Fruit fly (Drosophila melanogaster) whole organism, embryonic: ENCODE results near the gene dsd.

Experiments used
- CG10366 ChIP-seq: fragments of 200-800 bp; sonication (Bioruptor generic); IDR thresholded peaks from 2 replicates; pipeline ENCODE4 v1.3.6; 2022; ENCODE audit warnings: missing biosample characterization, missing genetic modification characterization
- CG11695 ChIP-seq: fragments of 200-800 bp; sonication (Bioruptor generic); IDR thresholded peaks from 3 replicates; pipeline ENCODE4 v1.3.6; 2022; ENCODE audit warnings: missing biosample characterization, missing genetic modification characterization
- CG12104 ChIP-seq: fragments of 200-800 bp; sonication (Bioruptor generic); optimal IDR thresholded peaks from 3 replicates; lab custom pipeline; 2016; ENCODE audit warnings: missing biosample characterization, missing genetic modification characterization
- CG12236 ChIP-seq: fragments of 200-800 bp; sonication (Bioruptor generic); optimal IDR thresholded peaks from 2 replicates; lab custom pipeline; 2016; ENCODE audit warnings: missing biosample characterization, missing genetic modification characterization
- CG12299 ChIP-seq: fragments of 200-800 bp; sonication (Bioruptor generic); optimal IDR thresholded peaks from 2 replicates; lab custom pipeline; 2018; ENCODE audit warnings: missing biosample characterization, mild to moderate bottlenecking, missing genetic modification characterization
- CG1233 ChIP-seq: fragments of 200-800 bp; sonication (Bioruptor generic); optimal IDR thresholded peaks from 4 replicates; lab custom pipeline; 2018; ENCODE audit warnings: missing biosample characterization, mild to moderate bottlenecking, missing genetic modification characterization
- CG12391 ChIP-seq: fragments of 200-800 bp; sonication (Bioruptor generic); optimal IDR thresholded peaks from 3 replicates; lab custom pipeline; 2018; ENCODE audit warnings: missing biosample characterization, mild to moderate bottlenecking, missing genetic modification characterization, moderate library complexity
- CG14050 ChIP-seq: fragments of 200-800 bp; sonication (Bioruptor generic); IDR thresholded peaks from 3 replicates; pipeline ENCODE4 v1.3.6; 2022; ENCODE audit warnings: missing biosample characterization, missing genetic modification characterization
- CG15479 ChIP-seq: fragments of 200-800 bp; sonication (Bioruptor generic); optimal IDR thresholded peaks from 3 replicates; lab custom pipeline; 2019; ENCODE audit warnings: missing biosample characterization, mild to moderate bottlenecking, missing genetic modification characterization, moderate library complexity
- CG18619 ChIP-seq: fragments of 200-800 bp; sonication (Bioruptor generic); optimal IDR thresholded peaks from 3 replicates; lab custom pipeline; 2017; ENCODE audit warnings: missing biosample characterization, mild to moderate bottlenecking, missing genetic modification characterization
- CG2116 ChIP-seq: fragments of 200-800 bp; sonication (Bioruptor generic); optimal IDR thresholded peaks from 3 replicates; lab custom pipeline; 2018; ENCODE audit warnings: missing biosample characterization, mild to moderate bottlenecking, missing genetic modification characterization
- CG2202 ChIP-seq: fragments of 200-800 bp; sonication (Bioruptor generic); optimal IDR thresholded peaks from 2 replicates; lab custom pipeline; 2018; ENCODE audit warnings: missing biosample characterization, mild to moderate bottlenecking, missing genetic modification characterization
- CG2678 ChIP-seq: fragments of 200-800 bp; sonication (Bioruptor generic); optimal IDR thresholded peaks from 3 replicates; lab custom pipeline; 2019; ENCODE audit warnings: missing biosample characterization, mild to moderate bottlenecking, missing genetic modification characterization, moderate library complexity
- CG30403 ChIP-seq: fragments of 200-800 bp; sonication (Bioruptor generic); optimal IDR thresholded peaks from 3 replicates; lab custom pipeline; 2016; ENCODE audit warnings: missing biosample characterization, missing genetic modification characterization
- CG3065 ChIP-seq: fragments of 200-800 bp; sonication (Bioruptor generic); optimal IDR thresholded peaks from 2 replicates; lab custom pipeline; 2016; ENCODE audit warnings: missing biosample characterization, missing genetic modification characterization
- CG31388 ChIP-seq: fragments of 200-800 bp; sonication (Bioruptor generic); optimal IDR thresholded peaks from 2 replicates; lab custom pipeline; 2016; ENCODE audit warnings: missing biosample characterization, missing genetic modification characterization
- CG3281 ChIP-seq: fragments of 200-800 bp; sonication (Bioruptor generic); optimal IDR thresholded peaks from 3 replicates; lab custom pipeline; 2017; ENCODE audit warnings: missing biosample characterization, mild to moderate bottlenecking, missing genetic modification characterization
- CG33213 ChIP-seq: fragments of 200-800 bp; sonication (Bioruptor generic); optimal IDR thresholded peaks from 3 replicates; lab custom pipeline; 2016; ENCODE audit warnings: missing biosample characterization, missing genetic modification characterization
- CG34376 ChIP-seq: fragments of 200-800 bp; sonication (Bioruptor generic); optimal IDR thresholded peaks from 2 replicates; lab custom pipeline; 2018; ENCODE audit warnings: missing biosample characterization, mild to moderate bottlenecking, missing genetic modification characterization
- CG4282 ChIP-seq: fragments of 200-800 bp; sonication (Bioruptor generic); optimal IDR thresholded peaks from 2 replicates; lab custom pipeline; 2016; ENCODE audit warnings: missing biosample characterization, missing genetic modification characterization
- CG4328 ChIP-seq: fragments of 200-800 bp; sonication (Bioruptor generic); optimal IDR thresholded peaks from 3 replicates; lab custom pipeline; 2017; ENCODE audit warnings: missing biosample characterization, missing genetic modification reagents, missing genetic modification characterization
- CG6254 ChIP-seq: fragments of 200-800 bp; sonication (Bioruptor generic); optimal IDR thresholded peaks from 3 replicates; lab custom pipeline; 2017; ENCODE audit warnings: mild to moderate bottlenecking, missing biosample characterization, missing genetic modification reagents, missing genetic modification characterization
- CG6791 ChIP-seq: fragments of 200-800 bp; sonication (Bioruptor generic); IDR thresholded peaks from 3 replicates; pipeline ENCODE4 v1.3.6; 2022; ENCODE audit warnings: missing biosample characterization, missing genetic modification characterization; ENCODE audit not compliant: partially characterized antibody
- CG7357 ChIP-seq: fragments of 200-800 bp; sonication (Bioruptor generic); IDR thresholded peaks from 3 replicates; pipeline ENCODE4 v1.3.6; 2022; ENCODE audit warnings: missing biosample characterization, missing genetic modification characterization
- CG8290 ChIP-seq, 3 experiments: fragments of 200-800 bp; sonication (Bioruptor generic); optimal IDR thresholded peaks; 2 replicates each; lab custom pipeline; 2016 to 2019; ENCODE audit warnings: missing biosample characterization in 3 of 3, missing genetic modification characterization in 3 of 3, mild to moderate bottlenecking in 2 of 3, moderate library complexity in 1 of 3
- CG8478 ChIP-seq: fragments of >200 bp; optimal IDR thresholded peaks from 2 replicates; lab custom pipeline; 2018
- CG9797 ChIP-seq: fragments of 200-800 bp; sonication (Bioruptor generic); optimal IDR thresholded peaks from 3 replicates; lab custom pipeline; 2018; ENCODE audit warnings: missing biosample characterization, mild to moderate bottlenecking, missing genetic modification characterization
- Dek ChIP-seq: fragments of 200-800 bp; sonication (Bioruptor generic); optimal IDR thresholded peaks from 3 replicates; lab custom pipeline; 2019; ENCODE audit warnings: missing biosample characterization, mild to moderate bottlenecking, missing genetic modification characterization, moderate library complexity
- Elba2 ChIP-seq: fragments of 200-800 bp; sonication (Bioruptor generic); optimal IDR thresholded peaks from 3 replicates; lab custom pipeline; 2016; ENCODE audit warnings: missing biosample characterization, missing genetic modification characterization
- Ets65A ChIP-seq: fragments of 200-800 bp; sonication (Bioruptor generic); peaks from one replicate; lab custom pipeline; 2016; ENCODE audit warnings: missing biosample characterization, missing genetic modification characterization
- Gsc ChIP-seq: fragments of 200-800 bp; sonication (Bioruptor generic); IDR thresholded peaks from 2 replicates; pipeline ENCODE4 v1.3.6; 2022; ENCODE audit warnings: missing biosample characterization, missing genetic modification characterization
- Hey ChIP-seq: fragments of 200-800 bp; sonication (Bioruptor generic); optimal IDR thresholded peaks from 3 replicates; lab custom pipeline; 2018; ENCODE audit warnings: missing biosample characterization, mild to moderate bottlenecking, missing genetic modification characterization
- Hsf ChIP-seq: fragments of 200-800 bp; sonication (Bioruptor generic); optimal IDR thresholded peaks from 3 replicates; lab custom pipeline; 2016; ENCODE audit warnings: missing biosample characterization, missing genetic modification characterization
- Lhr ChIP-seq: fragments of 200-800 bp; sonication (Bioruptor generic); optimal IDR thresholded peaks from 3 replicates; lab custom pipeline; 2017; ENCODE audit warnings: mild to moderate bottlenecking, missing biosample characterization, missing genetic modification reagents, missing genetic modification characterization
- Myb ChIP-seq: fragments of 200-800 bp; sonication (Bioruptor generic); optimal IDR thresholded peaks from 2 replicates; lab custom pipeline; 2016; ENCODE audit warnings: missing biosample characterization, missing genetic modification characterization
- Nf-YB ChIP-seq: fragments of 200-800 bp; sonication (Bioruptor generic); optimal IDR thresholded peaks from 3 replicates; lab custom pipeline; 2019; ENCODE audit warnings: missing biosample characterization, mild to moderate bottlenecking, missing genetic modification characterization, moderate library complexity
- Sin3A ChIP-seq: fragments of >200 bp; optimal IDR thresholded peaks from 2 replicates; lab custom pipeline; 2018
- Six4 ChIP-seq: fragments of 200-800 bp; sonication (Bioruptor generic); optimal IDR thresholded peaks from 2 replicates; lab custom pipeline; 2016; ENCODE audit warnings: missing biosample characterization, missing genetic modification characterization
- Xrp1 ChIP-seq: fragments of 200-800 bp; sonication (Bioruptor generic); IDR thresholded peaks from 2 replicates; pipeline ENCODE4 v1.3.6; 2022; ENCODE audit warnings: missing biosample characterization, missing genetic modification characterization
- bsh ChIP-seq, 2 experiments: fragments of 200-800 bp; sonication (Bioruptor generic); optimal IDR thresholded peaks; 2 replicates each; lab custom pipeline; 2017 to 2018; ENCODE audit warnings: mild to moderate bottlenecking in 2 of 2, missing biosample characterization in 2 of 2, missing genetic modification characterization in 2 of 2, moderate library complexity in 1 of 2
- chif ChIP-seq, 2 experiments: fragments of 200-800 bp; sonication (Bioruptor generic); optimal IDR thresholded peaks; 3 replicates each; lab custom pipeline; 2016; ENCODE audit warnings: missing biosample characterization in 2 of 2, missing genetic modification characterization in 2 of 2
- danr ChIP-seq: fragments of 200-800 bp; sonication (Bioruptor generic); IDR thresholded peaks from 2 replicates; pipeline ENCODE4 v1.3.6; 2022; ENCODE audit warnings: missing biosample characterization, missing genetic modification characterization
- dimm ChIP-seq: fragments of 200-800 bp; sonication (Bioruptor generic); IDR thresholded peaks from 2 replicates; pipeline ENCODE4 v1.3.6; 2022; ENCODE audit warnings: missing biosample characterization, missing genetic modification characterization
- fd102C ChIP-seq: fragments of 200-800 bp; sonication (Bioruptor generic); optimal IDR thresholded peaks from 2 replicates; lab custom pipeline; 2018; ENCODE audit warnings: missing biosample characterization, mild to moderate bottlenecking, missing genetic modification characterization, moderate library complexity
- gt ChIP-seq: fragments of 200-800 bp; sonication (Bioruptor generic); IDR thresholded peaks from 2 replicates; pipeline ENCODE4 v1.3.6; 2022; ENCODE audit warnings: missing biosample characterization, missing genetic modification characterization
- insv ChIP-seq, 2 experiments: fragments of 200-800 bp; sonication (Bioruptor generic); optimal IDR thresholded peaks; 3 replicates each; lab custom pipeline; 2016 to 2018; ENCODE audit warnings: missing biosample characterization in 2 of 2, missing genetic modification characterization in 2 of 2
- jigr1 ChIP-seq: fragments of 200-800 bp; sonication (Bioruptor generic); IDR thresholded peaks from 3 replicates; pipeline ENCODE4 v1.3.6; 2022; ENCODE audit warnings: missing biosample characterization, missing genetic modification characterization
- jing ChIP-seq: fragments of 200-800 bp; sonication (Bioruptor generic); optimal IDR thresholded peaks from 2 replicates; lab custom pipeline; 2018; ENCODE audit warnings: missing biosample characterization, mild to moderate bottlenecking, missing genetic modification characterization
- lmd ChIP-seq: fragments of 200-800 bp; sonication (Bioruptor generic); IDR thresholded peaks from 2 replicates; pipeline ENCODE4 v1.3.6; 2022; ENCODE audit warnings: missing biosample characterization, missing genetic modification characterization
- otp ChIP-seq: fragments of 200-800 bp; sonication (Bioruptor generic); IDR thresholded peaks from 3 replicates; pipeline ENCODE4, ENCODE4 v1.3.6; 2022; ENCODE audit warnings: missing biosample characterization, missing genetic modification characterization
- pum ChIP-seq: fragments of 200-800 bp; sonication (Bioruptor generic); optimal IDR thresholded peaks from 2 replicates; lab custom pipeline; 2016; ENCODE audit warnings: missing biosample characterization, missing genetic modification characterization
- stwl ChIP-seq: fragments of 200-800 bp; sonication (Bioruptor generic); optimal IDR thresholded peaks from 3 replicates; lab custom pipeline; 2018; ENCODE audit warnings: missing biosample characterization, mild to moderate bottlenecking, missing genetic modification characterization, moderate library complexity
- z ChIP-seq: fragments of 200-800 bp; sonication (Bioruptor generic); IDR thresholded peaks from 3 replicates; pipeline ENCODE4 v1.3.6; 2022; ENCODE audit warnings: missing biosample characterization, missing genetic modification characterization

Gene dsd

dm6 chr3R:27651710-27652109 is 44.5 kb upstream of the dsd start (continued):
- no peak for TF ChIP-seq CG6791 (GFP tag; lab: Robert Waterston, UW)
- no peak for TF ChIP-seq CG2202 (tag; lab: Kevin White, UChicago)
- no peak for TF ChIP-seq CG12391 (tag; lab: Kevin White, UChicago)
- TF ChIP-seq Hsf (GFP tag; lab: Kevin White, UChicago), result no peak
- no peak for TF ChIP-seq Gsc (GFP tag; lab: Robert Waterston, UW)
- no peak for TF ChIP-seq lmd (GFP tag; lab: Robert Waterston, UW)
- no peak for TF ChIP-seq CG18619 (GFP tag; lab: Kevin White, UChicago)
- TF ChIP-seq chif (GFP tag; optimal IDR thresholded peaks at IDR 0.05; lab: Kevin White, UChicago), result no peak
- TF ChIP-seq insv (GFP tag; optimal IDR thresholded peaks at IDR 0.05; lab: Kevin White, UChicago), result no peak
- no peak for TF ChIP-seq CG33213 (GFP tag; lab: Kevin White, UChicago)
- TF ChIP-seq CG6254 (GFP tag; lab: Kevin White, UChicago), result no peak
- TF ChIP-seq CG31388 (GFP tag; lab: Kevin White, UChicago), result no peak
- TF ChIP-seq CG12299, result no peak
- peak; percentile 28 for TF ChIP-seq stwl
- TF ChIP-seq CG9797, result no peak
- no peak for TF ChIP-seq CG2116 (GFP tag; lab: Kevin White, UChicago)
- no peak for TF ChIP-seq fd102C (GFP tag; lab: Kevin White, UChicago)
- TF ChIP-seq CG8478 (lab: Kevin White, UChicago), result peak; percentile 59
- no peak for TF ChIP-seq CG12236 (GFP tag; lab: Kevin White, UChicago)
- no peak for TF ChIP-seq dimm (GFP tag; lab: Robert Waterston, UW)
- no peak for TF ChIP-seq CG34376 (GFP tag; lab: Kevin White, UChicago)
- no peak for TF ChIP-seq bsh (GFP tag; optimal IDR thresholded peaks at IDR 0.05; lab: Kevin White, UChicago)
- peak; percentile 92 for TF ChIP-seq Myb (GFP tag; lab: Kevin White, UChicago)
- TF ChIP-seq Nf-YB, result no peak
- TF ChIP-seq Elba2 (GFP tag; lab: Kevin White, UChicago), result peak; percentile 9
- TF ChIP-seq CG12104, result no peak
- peak; percentile 22 for TF ChIP-seq Dek
- TF ChIP-seq CG14050 (GFP tag; lab: Robert Waterston, UW), result no peak
- TF ChIP-seq CG4328 (GFP tag; lab: Kevin White, UChicago), result no peak
- no peak for TF ChIP-seq CG30403 (GFP tag; lab: Kevin White, UChicago)
- peak; percentile 68 for TF ChIP-seq Ets65A
- TF ChIP-seq CG11695 (GFP tag; lab: Robert Waterston, UW), result no peak
- no peak for TF ChIP-seq jigr1 (GFP tag; lab: Robert Waterston, UW)
- no peak for TF ChIP-seq CG3281
- TF ChIP-seq Xrp1 (GFP tag; lab: Robert Waterston, UW), result no peak
- no peak for TF ChIP-seq danr (GFP tag; lab: Robert Waterston, UW)
- no peak for TF ChIP-seq jing
- TF ChIP-seq otp (GFP tag; lab: Robert Waterston, UW), result no peak
- peak; percentile 32 for TF ChIP-seq Lhr (GFP tag; lab: Kevin White, UChicago)
- no peak for TF ChIP-seq z (GFP tag; lab: Robert Waterston, UW)
- no peak for TF ChIP-seq Six4
- no peak for TF ChIP-seq CG2678
- TF ChIP-seq CG7357 (GFP tag; lab: Robert Waterston, UW), result no peak
- no peak for TF ChIP-seq Hey (tag; lab: Kevin White, UChicago)
- TF ChIP-seq gt (GFP tag; lab: Robert Waterston, UW), result no peak
- no peak for TF ChIP-seq pum (GFP tag; lab: Kevin White, UChicago)
- no peak for TF ChIP-seq CG10366
- TF ChIP-seq CG8290 (GFP tag; optimal IDR thresholded peaks at IDR 0.05; lab: Kevin White, UChicago), result no peak
- peak in 1 of 2 experiments; percentile 67 for TF ChIP-seq CG8290 (tag; optimal IDR thresholded peaks at IDR 0.05; lab: Kevin White, UChicago)
- no peak for TF ChIP-seq Sin3A (lab: Kevin White, UChicago)
- TF ChIP-seq CG1233, result no peak
- TF ChIP-seq CG15479, result no peak
- no peak for TF ChIP-seq CG4282 (GFP tag; lab: Kevin White, UChicago)
- TF ChIP-seq CG3065 (GFP tag; lab: Kevin White, UChicago), result no peak
